Worm (Caenorhabditis elegans): ENCODE data around the gene K08D8.3.

ce11 chrIV:12899392-12899791, 7.1 kb downstream of the K08D8.3 start, which contains the start of gene K08D8.9:
- TF ChIP-seq mdl-1 (tag; optimal IDR thresholded peaks at IDR 0.05) = no peak
- no peak for TF ChIP-seq ceh-16 (tag; optimal IDR thresholded peaks at IDR 0.05)
- TF ChIP-seq lin-13 (GFP tag; optimal IDR thresholded peaks at IDR 0.05) = no peak
- TF ChIP-seq peb-1 (tag; optimal IDR thresholded peaks at IDR 0.05) = no peak
- no peak for TF ChIP-seq nhr-25 (tag; optimal IDR thresholded peaks at IDR 0.05)
- TF ChIP-seq snpc-4 (tag; optimal IDR thresholded peaks at IDR 0.05) = no peak
- TF ChIP-seq mab-5 (tag; optimal IDR thresholded peaks at IDR 0.05) = no peak
- TF ChIP-seq ztf-11 (tag; optimal IDR thresholded peaks at IDR 0.05) = no peak
- TF ChIP-seq lsy-2 (tag; optimal IDR thresholded peaks at IDR 0.05) = no peak
- no peak for TF ChIP-seq skn-1 (tag; optimal IDR thresholded peaks at IDR 0.05)

Data from whole organism, L2 larva.